Worm (Caenorhabditis elegans): ENCODE data around the gene fbxa-61.

fbxa-61 gene

DNA sequence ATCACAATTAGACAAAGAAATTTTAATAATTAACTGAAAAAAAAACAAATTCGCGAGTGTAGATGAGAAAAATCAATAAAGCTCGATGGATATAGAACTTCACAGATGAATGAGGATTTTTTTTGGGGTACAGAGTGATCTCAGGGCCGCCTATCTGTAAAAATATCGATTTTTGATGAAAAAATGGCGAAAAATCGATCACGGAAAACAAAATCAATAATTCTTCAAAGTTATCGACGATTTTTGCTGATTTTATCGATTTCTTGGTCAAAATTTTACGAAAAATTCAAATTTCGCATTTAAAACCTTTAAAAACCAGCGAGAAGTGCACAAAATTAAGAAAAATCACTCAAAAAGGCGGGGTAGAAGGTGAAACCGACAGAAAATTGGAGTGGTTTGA, 22.8 kb upstream of the fbxa-61 start:
- no peak for TF ChIP-seq drap-1 (GFP tag; optimal IDR thresholded peaks at IDR 0.05)
- no peak for TF ChIP-seq elt-3 (tag; optimal IDR thresholded peaks at IDR 0.05)
- TF ChIP-seq nhr-2 (tag; optimal IDR thresholded peaks at IDR 0.05): no peak
- TF ChIP-seq unc-39 (tag; optimal IDR thresholded peaks at IDR 0.05): no peak
- no peak for TF ChIP-seq elt-1 (tag; optimal IDR thresholded peaks at IDR 0.05; ENCODE audit: borderline replicate concordance, insufficient read depth)
- TF ChIP-seq pha-4 (tag; optimal IDR thresholded peaks at IDR 0.05): no peak

- TF ChIP-seq unc-120 (tag; optimal IDR thresholded peaks at IDR 0.05; ENCODE audit: poor library complexity, severe bottlenecking) (peak; percentile 67), bed-3 (GFP tag; optimal IDR thresholded peaks at IDR 0.05) (peak; percentile 18), drap-1 (GFP tag; optimal IDR thresholded peaks at IDR 0.05) (peak; percentile 28), M03D4.4 (tag; optimal IDR thresholded peaks at IDR 0.05) (peak; percentile 65), ceh-43 (GFP tag; optimal IDR thresholded peaks at IDR 0.05) (peak; percentile 55), pha-4 (tag; optimal IDR thresholded peaks at IDR 0.05) (no peak), lin-13 (tag; optimal IDR thresholded peaks at IDR 0.05) (no peak), elt-1 (tag; optimal IDR thresholded peaks at IDR 0.05; ENCODE audit: borderline replicate concordance, insufficient read depth) (no peak), mls-2 (tag; optimal IDR thresholded peaks at IDR 0.05) (peak; percentile 28), unc-39 (tag; optimal IDR thresholded peaks at IDR 0.05) (no peak), ham-2 (GFP tag; optimal IDR thresholded peaks at IDR 0.05) (peak; percentile 59), cnd-1 (tag; optimal IDR thresholded peaks at IDR 0.05) (peak; percentile 70), tbx-8 (GFP tag; optimal IDR thresholded peaks at IDR 0.05) (no peak), lin-32 (GFP tag; optimal IDR thresholded peaks at IDR 0.05) (no peak), ceh-83 (GFP tag; optimal IDR thresholded peaks at IDR 0.05) (peak; percentile 67), ztf-11 (tag; optimal IDR thresholded peaks at IDR 0.05) (no peak), sem-2 (GFP tag; optimal IDR thresholded peaks at IDR 0.05) (peak; percentile 56), mep-1 (tag; optimal IDR thresholded peaks at IDR 0.05) (no peak), flh-1 (GFP tag; optimal IDR thresholded peaks at IDR 0.05) (peak; percentile 8), nhr-2 (tag; optimal IDR thresholded peaks at IDR 0.05) (no peak), unc-62 (GFP tag; optimal IDR thresholded peaks at IDR 0.05) (no peak), sptf-1 (tag; optimal IDR thresholded peaks at IDR 0.05) (peak; percentile 73), snpc-4 (tag; optimal IDR thresholded peaks at IDR 0.05) (no peak)
These were observed 20.6 kb upstream of the fbxa-61 start for ce11 chrIII:1218221-1218620.

- TF ChIP-seq elt-3 (tag; optimal IDR thresholded peaks at IDR 0.05): no peak
- no peak for TF ChIP-seq snpc-4 (tag; optimal IDR thresholded peaks at IDR 0.05)
- TF ChIP-seq nhr-2 (tag; optimal IDR thresholded peaks at IDR 0.05): no peak
- no peak for TF ChIP-seq zip-8 (tag; optimal IDR thresholded peaks at IDR 0.05)
- no peak for TF ChIP-seq ces-1 (GFP tag; optimal IDR thresholded peaks at IDR 0.05)
- no peak for TF ChIP-seq lin-32 (GFP tag; optimal IDR thresholded peaks at IDR 0.05)
- TF ChIP-seq pha-4 (tag; optimal IDR thresholded peaks at IDR 0.05): no peak
These were observed 19.9 kb upstream of the fbxa-61 start for ce11 chrIII:1218998-1219397.

DNA sequence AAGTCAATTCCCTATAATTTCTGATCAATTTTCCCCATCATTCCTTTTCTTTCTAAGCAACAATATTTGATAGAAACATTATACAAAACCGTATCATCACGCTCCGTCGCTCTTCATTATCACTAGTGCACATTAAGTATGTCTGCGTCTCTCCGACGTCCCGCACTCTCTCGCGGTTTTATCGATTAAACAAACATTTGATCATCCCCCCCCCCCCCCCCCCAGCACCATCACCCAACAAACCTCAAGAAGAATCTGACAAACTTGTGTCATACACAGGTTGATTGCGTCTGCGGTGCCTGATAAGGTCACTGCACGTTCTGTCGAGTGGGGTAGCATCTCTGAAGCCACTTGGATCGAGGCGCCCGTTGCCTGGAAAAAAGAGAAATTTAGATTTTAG, 18.8 kb upstream of the fbxa-61 start:
- TF ChIP-seq tbx-8 (GFP tag; optimal IDR thresholded peaks at IDR 0.05): no peak
- no peak for TF ChIP-seq unc-39 (tag; optimal IDR thresholded peaks at IDR 0.05)
- TF ChIP-seq pha-4 (tag; optimal IDR thresholded peaks at IDR 0.05): no peak
- TF ChIP-seq sem-2 (GFP tag; optimal IDR thresholded peaks at IDR 0.05): no peak
- TF ChIP-seq ztf-11 (tag; optimal IDR thresholded peaks at IDR 0.05): no peak
- no peak for TF ChIP-seq sptf-1 (tag; optimal IDR thresholded peaks at IDR 0.05)
- no peak for TF ChIP-seq nhr-12 (tag; optimal IDR thresholded peaks at IDR 0.05)
- no peak for TF ChIP-seq zip-8 (tag; optimal IDR thresholded peaks at IDR 0.05)
- TF ChIP-seq lin-32 (GFP tag; optimal IDR thresholded peaks at IDR 0.05): no peak
- TF ChIP-seq nhr-76 (tag; optimal IDR thresholded peaks at IDR 0.05): no peak
- no peak for TF ChIP-seq elt-3 (tag; optimal IDR thresholded peaks at IDR 0.05)
- no peak for TF ChIP-seq M03D4.4 (tag; optimal IDR thresholded peaks at IDR 0.05)

DNA sequence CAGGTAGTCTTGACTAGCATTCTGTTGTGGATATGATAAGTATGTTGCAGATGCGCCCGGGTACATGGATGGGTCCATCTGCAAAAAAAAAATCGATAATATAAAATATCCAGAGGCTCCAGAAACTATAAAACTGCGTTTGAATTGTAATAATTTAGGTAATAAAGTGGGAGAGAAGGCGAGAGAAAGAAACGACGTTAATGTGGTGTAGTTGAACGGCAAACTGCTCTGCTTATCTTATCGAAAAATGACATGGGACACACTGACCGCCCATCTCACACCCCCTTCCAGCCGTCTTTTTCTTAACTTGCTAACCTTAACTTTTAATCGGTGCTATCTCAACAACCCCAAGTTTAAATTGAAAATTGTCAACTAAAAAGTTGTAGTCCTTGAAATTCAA, 16.9 kb upstream of the fbxa-61 start:
- TF ChIP-seq sptf-1 (tag; optimal IDR thresholded peaks at IDR 0.05) (no peak), unc-62 (GFP tag; optimal IDR thresholded peaks at IDR 0.05) (no peak), lin-13 (tag; optimal IDR thresholded peaks at IDR 0.05) (no peak), elt-3 (tag; optimal IDR thresholded peaks at IDR 0.05) (no peak), drap-1 (GFP tag; optimal IDR thresholded peaks at IDR 0.05) (no peak), M03D4.4 (tag; optimal IDR thresholded peaks at IDR 0.05) (no peak), elt-1 (tag; optimal IDR thresholded peaks at IDR 0.05; ENCODE audit: borderline replicate concordance, insufficient read depth) (no peak), blmp-1 (tag; optimal IDR thresholded peaks at IDR 0.05) (no peak)
